Fruit fly (Drosophila melanogaster) whole organism, wandering third instar larva: ENCODE measurements around the gene Dref.

ENCODE experiments used
- Abd-B ChIP-seq: fragments of >200 bp; optimal IDR thresholded peaks from 2 replicates; lab custom pipeline; 2017; ENCODE audit warnings: missing biosample characterization, missing genetic modification characterization
- CG32264 ChIP-seq: fragments of 200-800 bp; sonication (Bioruptor generic); optimal IDR thresholded peaks from 2 replicates; lab custom pipeline; 2016; ENCODE audit warnings: missing biosample characterization, missing genetic modification characterization
- CG9705 ChIP-seq: fragments of 200-800 bp; sonication (Bioruptor generic); optimal IDR thresholded peaks from 2 replicates; lab custom pipeline; 2018; ENCODE audit warnings: missing biosample characterization, mild to moderate bottlenecking, missing genetic modification characterization
- CrebA ChIP-seq: fragments of 200-800 bp; sonication (Bioruptor generic); optimal IDR thresholded peaks from 2 replicates; lab custom pipeline; 2016; ENCODE audit warnings: missing biosample characterization, mild to moderate bottlenecking, missing genetic modification characterization, borderline replicate concordance
- Dfd ChIP-seq: fragments of >200 bp; optimal IDR thresholded peaks from 2 replicates; lab custom pipeline; 2017; ENCODE audit warnings: missing biosample characterization, missing genetic modification characterization
- Dif ChIP-seq: fragments of 200-275, 200-300 bp; sonication (Bioruptor generic); optimal IDR thresholded peaks from 2 replicates; lab custom pipeline; 2018; ENCODE audit warnings: missing biosample characterization, missing genetic modification characterization; ENCODE audit not compliant: partially characterized antibody
- GATAd ChIP-seq: sonication (Bioruptor generic); optimal IDR thresholded peaks from 2 replicates; lab custom pipeline; 2016; ENCODE audit warnings: missing biosample characterization, missing genetic modification characterization
- HLH106 ChIP-seq: fragments of 200-800 bp; optimal IDR thresholded peaks from 3 replicates; lab custom pipeline; 2019; ENCODE audit warnings: missing biosample characterization, mild to moderate bottlenecking, missing genetic modification characterization, moderate library complexity
- Hnf4 ChIP-seq: fragments of 200-800 bp; sonication (Bioruptor generic); optimal IDR thresholded peaks from 2 replicates; lab custom pipeline; 2016; ENCODE audit warnings: missing biosample characterization, mild to moderate bottlenecking, missing genetic modification characterization
- Hr78 ChIP-seq: fragments of >200 bp; optimal IDR thresholded peaks from 2 replicates; lab custom pipeline; 2017; ENCODE audit warnings: missing biosample characterization, missing genetic modification characterization
- Hr83 ChIP-seq: fragments of 200-300 bp; sonication (Bioruptor generic); optimal IDR thresholded peaks from 2 replicates; lab custom pipeline; 2016; ENCODE audit warnings: missing biosample characterization, mild to moderate bottlenecking, missing genetic modification characterization, moderate library complexity; ENCODE audit not compliant: poor library complexity, severe bottlenecking
- Jra ChIP-seq: sonication (Bioruptor generic); optimal IDR thresholded peaks from 2 replicates; lab custom pipeline; 2016; ENCODE audit warnings: missing biosample characterization, missing genetic modification characterization
- Mio ChIP-seq: sonication (Bioruptor generic); optimal IDR thresholded peaks from 2 replicates; lab custom pipeline; 2016; ENCODE audit warnings: missing biosample characterization, missing genetic modification characterization
- Myc ChIP-seq: fragments of >200 bp; optimal IDR thresholded peaks from 2 replicates; lab custom pipeline; 2017
- N ChIP-seq: fragments of >200 bp; optimal IDR thresholded peaks from 2 replicates; lab custom pipeline; 2018; ENCODE audit warnings: missing biosample characterization, missing external identifiers, missing genetic modification characterization
- OdsH ChIP-seq: fragments of 200-800 bp; sonication (Bioruptor generic); optimal IDR thresholded peaks from 2 replicates; lab custom pipeline; 2016; ENCODE audit warnings: missing biosample characterization, mild to moderate bottlenecking, missing genetic modification characterization
- Rel ChIP-seq, 2 experiments: fragments of 200-800 bp; sonication (Bioruptor generic) in 1 of 2; optimal IDR thresholded peaks; 2 replicates in 1 of 2; 3 replicates in 1 of 2; lab custom pipeline; 2016 to 2019; ENCODE audit warnings: mild to moderate bottlenecking in 2 of 2, missing biosample characterization in 2 of 2, missing genetic modification characterization in 2 of 2, moderate library complexity in 1 of 2
- Sp1 ChIP-seq: fragments of 200-800 bp; sonication (Bioruptor generic); optimal IDR thresholded peaks from 3 replicates; lab custom pipeline; 2019; ENCODE audit warnings: missing biosample characterization, mild to moderate bottlenecking, missing genetic modification characterization, moderate library complexity
- Vsx2 ChIP-seq: fragments of 200-300, 225-300 bp; sonication (Bioruptor generic); optimal IDR thresholded peaks from 2 replicates; lab custom pipeline; 2018; ENCODE audit warnings: missing biosample characterization, missing genetic modification characterization; ENCODE audit not compliant: partially characterized antibody
- br ChIP-seq: fragments of 200-800 bp; sonication (Bioruptor generic); optimal IDR thresholded peaks from 2 replicates; lab custom pipeline; 2016; ENCODE audit warnings: missing biosample characterization, missing genetic modification characterization
- brk ChIP-seq: fragments of 200-800 bp; sonication (Bioruptor generic); optimal IDR thresholded peaks from 2 replicates; lab custom pipeline; 2016; ENCODE audit warnings: missing biosample characterization, mild to moderate bottlenecking, missing genetic modification characterization
- dl ChIP-seq, 2 experiments: fragments of 175-275, 200-275 bp in 1 of 2; fragments of 200-275 bp in 1 of 2; sonication (Bioruptor generic); optimal IDR thresholded peaks; lab custom pipeline; 2018; ENCODE audit warnings: mild to moderate bottlenecking in 2 of 2, missing biosample characterization in 2 of 2, missing genetic modification characterization in 2 of 2, moderate library complexity in 2 of 2; ENCODE audit not compliant: partially characterized antibody in 2 of 2, insufficient read depth in 1 of 2
- dmrt93B ChIP-seq: fragments of 200-800 bp; sonication (Bioruptor generic); optimal IDR thresholded peaks from 2 replicates; lab custom pipeline; 2018; ENCODE audit warnings: missing biosample characterization, mild to moderate bottlenecking, missing genetic modification characterization
- dsf ChIP-seq: sonication (Bioruptor generic); optimal IDR thresholded peaks from 2 replicates; lab custom pipeline; 2016; ENCODE audit warnings: missing biosample characterization, missing genetic modification characterization, borderline replicate concordance
- ey ChIP-seq: fragments of 200-800 bp; sonication (Bioruptor generic); optimal IDR thresholded peaks from 2 replicates; lab custom pipeline; 2016; ENCODE audit warnings: missing biosample characterization, missing genetic modification characterization
- foxo ChIP-seq, 2 experiments: fragments of 200-800 bp; sonication (Bioruptor generic); optimal IDR thresholded peaks; 2 replicates in 1 of 2; 3 replicates in 1 of 2; lab custom pipeline; 2016 to 2017; ENCODE audit warnings: missing biosample characterization in 2 of 2, missing genetic modification characterization in 2 of 2
- fru ChIP-seq: fragments of 200-800 bp; sonication (Bioruptor generic); optimal IDR thresholded peaks from 3 replicates; lab custom pipeline; 2016; ENCODE audit warnings: missing biosample characterization, mild to moderate bottlenecking, missing genetic modification characterization
- h ChIP-seq: fragments of 200-800 bp; sonication (Bioruptor generic); optimal IDR thresholded peaks from 3 replicates; lab custom pipeline; 2016; ENCODE audit warnings: missing biosample characterization, mild to moderate bottlenecking, missing genetic modification characterization
- jim ChIP-seq: fragments of 175-275, 200-325 bp; sonication (Bioruptor generic); optimal IDR thresholded peaks from 2 replicates; lab custom pipeline; 2016; ENCODE audit warnings: missing biosample characterization, mild to moderate bottlenecking, missing genetic modification characterization
- lola ChIP-seq: fragments of >200 bp; optimal IDR thresholded peaks from 2 replicates; lab custom pipeline; 2017; ENCODE audit warnings: missing biosample characterization, missing genetic modification characterization
- pan ChIP-seq: fragments of >200 bp; optimal IDR thresholded peaks from 2 replicates; lab custom pipeline; 2017
- psq ChIP-seq: fragments of 200-800 bp; sonication (Bioruptor generic); optimal IDR thresholded peaks from 3 replicates; lab custom pipeline; 2017; ENCODE audit warnings: missing biosample characterization, mild to moderate bottlenecking, missing genetic modification characterization, moderate library complexity
- rgr ChIP-seq: fragments of 200-800 bp; sonication (Bioruptor generic); optimal IDR thresholded peaks from 3 replicates; lab custom pipeline; 2016; ENCODE audit warnings: missing biosample characterization, mild to moderate bottlenecking, missing genetic modification characterization
- sage ChIP-seq: fragments of 200-800 bp; sonication (Bioruptor generic); optimal IDR thresholded peaks from 2 replicates; lab custom pipeline; 2016; ENCODE audit warnings: missing biosample characterization, mild to moderate bottlenecking, missing genetic modification characterization
- sv ChIP-seq: fragments of 200-800 bp; sonication (Bioruptor generic); optimal IDR thresholded peaks from 3 replicates; lab custom pipeline; 2016; ENCODE audit warnings: missing biosample characterization, missing genetic modification characterization
- tai ChIP-seq: sonication (Bioruptor generic); optimal IDR thresholded peaks from 2 replicates; lab custom pipeline; 2016; ENCODE audit warnings: missing biosample characterization, missing genetic modification characterization
- usp ChIP-seq: fragments of >200 bp; optimal IDR thresholded peaks from 2 replicates; lab custom pipeline; 2017; ENCODE audit warnings: missing biosample characterization, missing genetic modification characterization
- woc ChIP-seq: sonication (Bioruptor generic); optimal IDR thresholded peaks from 2 replicates; lab custom pipeline; 2016; ENCODE audit warnings: missing biosample characterization, mild to moderate bottlenecking, missing genetic modification characterization

The Dref gene

DNA sequence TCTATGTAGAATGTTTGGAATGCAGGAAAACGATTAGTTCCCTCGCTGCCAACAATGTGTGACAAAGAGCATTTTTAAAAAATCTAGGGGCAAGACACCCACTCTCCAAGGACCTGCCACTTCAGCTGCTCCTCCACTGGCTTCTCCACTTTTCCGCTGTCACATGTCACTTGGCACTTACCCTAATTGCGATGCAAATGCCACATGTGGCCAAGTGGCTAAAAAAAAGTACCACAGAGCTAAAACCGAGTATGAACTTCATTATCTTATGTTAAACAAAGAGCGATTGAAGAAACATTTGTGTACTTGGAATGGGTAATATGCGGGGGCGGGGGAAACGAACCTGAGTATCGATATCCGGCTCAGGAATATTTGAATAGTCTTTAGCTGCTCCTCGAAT is 22.2 kb upstream of the Dref start:
- no peak for TF ChIP-seq foxo (GFP tag; optimal IDR thresholded peaks at IDR 0.05; lab: Kevin White, UChicago)
- no peak for TF ChIP-seq psq (GFP tag; lab: Kevin White, UChicago)
- no peak for TF ChIP-seq Dif (GFP tag; lab: Kevin White, UChicago)
- TF ChIP-seq brk (GFP tag; lab: Kevin White, UChicago), result no peak
- no peak for TF ChIP-seq N (GFP tag; lab: Kevin White, UChicago)
- no peak for TF ChIP-seq Hnf4 (GFP tag; lab: Kevin White, UChicago)
- TF ChIP-seq, all 38 proteins: peak for 0

DNA sequence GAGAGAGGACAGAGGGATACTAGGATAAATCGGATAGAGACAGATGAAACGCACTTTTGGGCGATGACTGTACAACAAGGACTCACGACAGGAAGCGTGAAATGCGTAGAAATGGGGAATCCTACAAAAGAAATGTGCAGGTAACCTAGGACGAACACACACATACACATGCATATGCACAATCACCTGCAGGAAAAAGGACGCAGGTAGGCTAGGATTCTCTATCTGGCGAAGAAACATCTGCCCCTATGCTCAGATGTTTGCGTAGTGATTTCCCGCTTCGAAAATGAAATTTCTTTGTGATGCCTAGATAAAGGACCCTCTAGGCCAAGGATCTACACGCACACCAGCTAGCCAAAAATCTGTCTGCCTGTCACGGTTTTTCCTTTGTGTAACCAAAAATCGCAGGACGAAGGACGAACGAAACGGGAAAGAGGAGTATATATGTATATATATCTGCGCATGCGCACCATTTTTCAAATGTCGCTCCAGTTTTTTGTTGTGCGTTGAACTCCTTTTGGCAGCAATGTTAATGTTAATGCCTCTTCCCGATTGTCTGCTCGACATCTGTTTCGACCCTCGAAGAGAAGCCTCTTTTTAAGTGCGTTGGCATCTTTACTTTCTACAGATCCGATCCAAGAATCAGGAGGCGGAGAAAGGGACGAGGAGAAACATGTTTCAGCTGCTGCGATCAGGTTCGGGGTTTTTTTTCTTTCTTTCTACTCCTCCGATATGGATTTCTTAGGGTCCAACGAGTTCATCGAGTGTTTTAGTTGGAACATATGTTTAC is 21.4 kb upstream of the Dref start:
- no peak for TF ChIP-seq HLH106 (tag; lab: Kevin White, UChicago)
- no peak for TF ChIP-seq Hnf4 (GFP tag; lab: Kevin White, UChicago)
- no peak for TF ChIP-seq rgr (GFP tag; lab: Kevin White, UChicago)
- no peak for TF ChIP-seq Myc
- no peak for TF ChIP-seq ey
- peak; percentile 15 for TF ChIP-seq woc (GFP tag; lab: Kevin White, UChicago)
- peak; percentile 37 for TF ChIP-seq Dif (GFP tag; lab: Kevin White, UChicago)
- no peak for TF ChIP-seq Rel (GFP tag; optimal IDR thresholded peaks at IDR 0.05; lab: Kevin White, UChicago)
- peak; percentile 43 for TF ChIP-seq Rel (tag; optimal IDR thresholded peaks at IDR 0.05; lab: Kevin White, UChicago)
- TF ChIP-seq CrebA (GFP tag; lab: Kevin White, UChicago), result peak; percentile 48
- TF ChIP-seq sv (GFP tag; lab: Kevin White, UChicago), result no peak
- no peak for TF ChIP-seq dsf (GFP tag; lab: Kevin White, UChicago)
- TF ChIP-seq CG9705, result no peak
- no peak for TF ChIP-seq N (GFP tag; lab: Kevin White, UChicago)
- no peak for TF ChIP-seq psq (GFP tag; lab: Kevin White, UChicago)
- TF ChIP-seq Vsx2 (GFP tag; lab: Kevin White, UChicago), result peak; percentile 42
- TF ChIP-seq, all 38 proteins: peak for 5

DNA sequence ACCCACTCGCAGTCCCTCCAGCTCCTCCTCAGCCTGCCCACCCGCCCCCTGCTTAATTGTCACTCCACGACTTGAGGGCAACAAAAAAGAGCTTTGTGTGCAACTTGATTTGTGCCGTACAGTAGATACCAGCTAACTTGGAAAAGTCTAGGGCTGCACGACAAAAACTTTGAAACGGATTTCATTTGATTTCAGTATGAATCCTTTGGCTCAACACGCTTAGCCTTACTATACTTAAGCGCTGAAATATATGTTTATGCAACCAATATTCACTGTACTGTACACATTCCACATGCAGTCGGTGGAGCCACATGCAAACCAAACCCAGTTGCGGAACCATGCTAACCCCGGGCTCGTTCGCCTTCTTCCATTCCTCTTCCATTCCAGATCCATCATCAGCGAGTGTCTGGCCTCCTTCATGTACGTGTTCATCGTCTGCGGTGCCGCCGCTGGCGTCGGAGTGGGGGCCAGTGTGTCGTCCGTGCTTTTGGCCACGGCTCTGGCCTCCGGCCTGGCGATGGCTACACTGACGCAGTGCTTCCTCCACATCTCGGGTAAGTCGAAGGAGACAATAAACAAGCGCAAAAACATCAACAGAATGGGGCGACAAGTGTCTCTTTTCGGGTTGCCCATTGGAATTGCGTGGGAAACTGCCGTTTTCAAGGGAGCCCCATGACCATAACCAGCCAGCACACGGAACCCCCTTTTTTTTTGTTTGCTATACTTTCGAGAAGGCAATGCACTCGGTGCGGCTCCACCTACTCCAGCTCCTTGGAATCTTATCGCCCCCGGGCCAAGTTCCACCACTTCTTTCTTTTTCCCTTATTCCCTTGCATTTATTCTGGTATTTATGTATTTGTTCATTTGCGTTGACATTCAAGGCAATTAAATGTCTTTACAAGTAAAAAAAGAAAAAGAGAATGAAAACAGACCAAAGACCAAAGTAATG is 19.6 kb upstream of the Dref start:
- TF ChIP-seq psq (GFP tag; lab: Kevin White, UChicago) (peak; percentile 85), usp (GFP tag; lab: Kevin White, UChicago) (no peak), Rel (GFP tag; optimal IDR thresholded peaks at IDR 0.05; lab: Kevin White, UChicago) (peak; percentile 16), Rel (tag; optimal IDR thresholded peaks at IDR 0.05; lab: Kevin White, UChicago) (peak; percentile 70), CG32264 (GFP tag; lab: Kevin White, UChicago) (peak; percentile 81), Myc (no peak), Hr83 (GFP tag; lab: Kevin White, UChicago) (peak; percentile 62), sage (GFP tag; lab: Kevin White, UChicago) (peak; percentile 78), br (GFP tag; lab: Kevin White, UChicago) (peak; percentile 92), Dfd (GFP tag; lab: Kevin White, UChicago) (no peak), pan (lab: Kevin White, UChicago) (no peak), foxo (GFP tag; optimal IDR thresholded peaks at IDR 0.05; lab: Kevin White, UChicago) (peak; percentile 37 to 92), h (GFP tag; lab: Kevin White, UChicago) (peak; percentile 93), N (GFP tag; lab: Kevin White, UChicago) (no peak), ey (peak; percentile 91), Jra (GFP tag; lab: Kevin White, UChicago) (peak; percentile 69), Hnf4 (GFP tag; lab: Kevin White, UChicago) (peak; percentile 90), fru (peak; percentile 93), Dif (GFP tag; lab: Kevin White, UChicago) (no peak), Hr78 (GFP tag; lab: Kevin White, UChicago) (no peak), rgr (GFP tag; lab: Kevin White, UChicago) (peak; percentile 87), dmrt93B (GFP tag; lab: Kevin White, UChicago) (peak; percentile 85), HLH106 (tag; lab: Kevin White, UChicago) (peak; percentile 93), brk (GFP tag; lab: Kevin White, UChicago) (peak; percentile 62), Mio (GFP tag; lab: Kevin White, UChicago) (peak; percentile 54), sv (GFP tag; lab: Kevin White, UChicago) (no peak), lola (GFP tag; lab: Kevin White, UChicago) (no peak), dl (GFP tag; optimal IDR thresholded peaks at IDR 0.05; lab: Kevin White, UChicago; ENCODE audit: insufficient read depth in 1 of 2, partially characterized antibody in 2 of 2) (no peak), tai (GFP tag; lab: Kevin White, UChicago) (no peak), GATAd (GFP tag; lab: Kevin White, UChicago) (peak; percentile 45), woc (GFP tag; lab: Kevin White, UChicago) (peak; percentile 90), OdsH (GFP tag; lab: Kevin White, UChicago) (peak; percentile 89), jim (GFP tag; lab: Kevin White, UChicago) (no peak), CrebA (GFP tag; lab: Kevin White, UChicago) (no peak), Sp1 (GFP tag; lab: Kevin White, UChicago) (peak; percentile 89), dsf (GFP tag; lab: Kevin White, UChicago) (peak; percentile 57), Abd-B (GFP tag; lab: Kevin White, UChicago) (no peak), CG9705 (peak; percentile 90)
